Fruit fly (Drosophila melanogaster) Kc167 (cell line): Measurements from ENCODE around the gene ck.

Experiments used
- h ChIP-seq: fragments of >200 bp; optimal IDR thresholded peaks from 3 replicates; lab custom pipeline; 2018; ENCODE audit warnings: missing external identifiers
- insv ChIP-seq: fragments of >200 bp; optimal IDR thresholded peaks from 3 replicates; lab custom pipeline; 2018; ENCODE audit warnings: missing external identifiers
- psq ChIP-seq: fragments of >200 bp; optimal IDR thresholded peaks from 2 replicates; lab custom pipeline; 2017; ENCODE audit warnings: missing external identifiers
- ttk ChIP-seq: sonication (Bioruptor generic); optimal IDR thresholded peaks from 2 replicates; lab custom pipeline; 2017; ENCODE audit warnings: missing external identifiers

dm6 chr2L:15013523-15013922 is 44.1 kb downstream of the ck start:
- TF ChIP-seq psq, result no peak
- TF ChIP-seq h (lab: Kevin White, UChicago), result no peak
- TF ChIP-seq insv, result no peak
- no peak for TF ChIP-seq ttk
